Fruit fly (Drosophila melanogaster) whole organism, embryonic: Measurements from ENCODE around the gene CG2256.

Experiments used
- ATbp ChIP-seq: fragments of 200-800 bp; sonication (Bioruptor generic); optimal IDR thresholded peaks from 2 replicates; lab custom pipeline; 2017; ENCODE audit warnings: missing biosample characterization, mild to moderate bottlenecking, missing genetic modification characterization, missing genetic modification reagents
- CG11560 ChIP-seq: fragments of 200-800 bp; sonication (Bioruptor generic); IDR thresholded peaks from 3 replicates; pipeline ENCODE4 v1.3.6; 2022; ENCODE audit warnings: missing biosample characterization, missing genetic modification characterization
- CG12071 ChIP-seq: fragments of 200-800 bp; sonication (Bioruptor generic); optimal IDR thresholded peaks from 3 replicates; lab custom pipeline; 2018; ENCODE audit warnings: missing biosample characterization, mild to moderate bottlenecking, missing genetic modification characterization
- CG12155 ChIP-seq: fragments of 200-800 bp; sonication (Bioruptor generic); optimal IDR thresholded peaks from 3 replicates; lab custom pipeline; 2016; ENCODE audit warnings: missing biosample characterization, missing genetic modification characterization
- CG14860 ChIP-seq: fragments of 200-800 bp; sonication (Bioruptor generic); IDR thresholded peaks from 3 replicates; pipeline ENCODE4 v1.3.6; 2022; ENCODE audit warnings: missing biosample characterization, missing genetic modification characterization; ENCODE audit not compliant: partially characterized antibody
- CG17328 ChIP-seq: fragments of 200-800 bp; sonication (Bioruptor generic); IDR thresholded peaks from 2 replicates; pipeline ENCODE4 v1.3.6; 2022; ENCODE audit warnings: missing biosample characterization, missing genetic modification characterization
- CG2120 ChIP-seq: fragments of 200-800 bp; sonication (Bioruptor generic); optimal IDR thresholded peaks from 3 replicates; lab custom pipeline; 2016; ENCODE audit warnings: missing biosample characterization, missing genetic modification characterization
- CG2202 ChIP-seq: fragments of 200-800 bp; sonication (Bioruptor generic); optimal IDR thresholded peaks from 2 replicates; lab custom pipeline; 2018; ENCODE audit warnings: missing biosample characterization, mild to moderate bottlenecking, missing genetic modification characterization
- CG2889 ChIP-seq: fragments of 200-800 bp; sonication (Bioruptor generic); IDR thresholded peaks from 3 replicates; pipeline ENCODE4 v1.3.6; 2022; ENCODE audit warnings: missing biosample characterization, missing genetic modification characterization
- CG34224 ChIP-seq: fragments of 200-800 bp; sonication (Bioruptor generic); IDR thresholded peaks from 3 replicates; pipeline ENCODE4 v1.3.6; 2022; ENCODE audit warnings: missing biosample characterization, missing genetic modification characterization; ENCODE audit not compliant: partially characterized antibody
- CG4282 ChIP-seq: fragments of 200-800 bp; sonication (Bioruptor generic); optimal IDR thresholded peaks from 2 replicates; lab custom pipeline; 2016; ENCODE audit warnings: missing biosample characterization, missing genetic modification characterization
- CG43689 ChIP-seq: fragments of 200-800 bp; sonication (Bioruptor generic); IDR thresholded peaks from 2 replicates; pipeline ENCODE4 v1.3.6; 2022; ENCODE audit warnings: missing biosample characterization, missing genetic modification characterization
- CG4404 ChIP-seq: fragments of 200-800 bp; sonication (Bioruptor generic); IDR thresholded peaks from 2 replicates; pipeline ENCODE4 v1.3.6; 2022; ENCODE audit warnings: missing biosample characterization, missing genetic modification characterization
- CG5180 ChIP-seq: fragments of 200-800 bp; sonication (Bioruptor generic); optimal IDR thresholded peaks from 3 replicates; lab custom pipeline; 2017; ENCODE audit warnings: missing biosample characterization, missing genetic modification characterization, mild to moderate bottlenecking, moderate library complexity, missing genetic modification reagents
- CG6813 ChIP-seq: fragments of 200-800 bp; sonication (Bioruptor generic); optimal IDR thresholded peaks from 2 replicates; lab custom pipeline; 2017; ENCODE audit warnings: missing biosample characterization, missing genetic modification characterization, mild to moderate bottlenecking, moderate library complexity, missing genetic modification reagents
- CG7271 ChIP-seq: fragments of 200-800 bp; sonication (Bioruptor generic); optimal IDR thresholded peaks from 2 replicates; lab custom pipeline; 2018; ENCODE audit warnings: missing biosample characterization, mild to moderate bottlenecking, missing genetic modification characterization, moderate library complexity
- CG8944 ChIP-seq: fragments of 200-800 bp; sonication (Bioruptor generic); optimal IDR thresholded peaks from 3 replicates; lab custom pipeline; 2016; ENCODE audit warnings: missing biosample characterization, missing genetic modification characterization
- CTCF ChIP-seq: fragments of 200-800 bp; sonication (Bioruptor generic); optimal IDR thresholded peaks from 2 replicates; lab custom pipeline; 2017; ENCODE audit warnings: missing biosample characterization, mild to moderate bottlenecking, missing genetic modification characterization, moderate library complexity
- Chrac-16 ChIP-seq: fragments of 200-800 bp; sonication (Bioruptor generic); optimal IDR thresholded peaks from 3 replicates; lab custom pipeline; 2016; ENCODE audit warnings: missing biosample characterization, missing genetic modification characterization
- Elba2 ChIP-seq: fragments of 200-800 bp; sonication (Bioruptor generic); optimal IDR thresholded peaks from 3 replicates; lab custom pipeline; 2016; ENCODE audit warnings: missing biosample characterization, missing genetic modification characterization
- Gug ChIP-seq: fragments of 200-800 bp; sonication (Bioruptor generic); IDR thresholded peaks from 4 replicates; pipeline ENCODE4 v1.3.6; 2022; ENCODE audit warnings: missing biosample characterization, missing genetic modification characterization
- Mad ChIP-seq: fragments of 200-800 bp; sonication (Bioruptor generic); optimal IDR thresholded peaks from 2 replicates; lab custom pipeline; 2016; ENCODE audit warnings: missing biosample characterization, missing genetic modification characterization
- Mes4 ChIP-seq: fragments of 200-800 bp; sonication (Bioruptor generic); optimal IDR thresholded peaks from 2 replicates; lab custom pipeline; 2016; ENCODE audit warnings: missing biosample characterization, missing genetic modification characterization
- NK7.1 ChIP-seq: fragments of 200-800 bp; sonication (Bioruptor generic); optimal IDR thresholded peaks from 3 replicates; lab custom pipeline; 2016; ENCODE audit warnings: missing biosample characterization, missing genetic modification characterization
- PHDP ChIP-seq: fragments of 200-800 bp; sonication (Bioruptor generic); optimal IDR thresholded peaks from 3 replicates; lab custom pipeline; 2018; ENCODE audit warnings: missing biosample characterization, mild to moderate bottlenecking, missing genetic modification characterization, moderate library complexity
- Rfx ChIP-seq: fragments of 200-800 bp; sonication (Bioruptor generic); IDR thresholded peaks from 2 replicates; pipeline ENCODE4 v1.3.6; 2022; ENCODE audit warnings: missing biosample characterization, missing genetic modification characterization
- TFAM ChIP-seq: fragments of 200-800 bp; sonication (Bioruptor generic); optimal IDR thresholded peaks from 2 replicates; lab custom pipeline; 2017; ENCODE audit warnings: missing biosample characterization, missing genetic modification characterization, inconsistent platforms
- Taf1 ChIP-seq: fragments of 200-800 bp; sonication (Bioruptor generic); IDR thresholded peaks from 2 replicates; pipeline ENCODE4 v1.3.6; 2022; ENCODE audit warnings: missing biosample characterization, missing genetic modification characterization
- abd-A ChIP-seq: fragments of 200-800 bp; sonication (Bioruptor generic); optimal IDR thresholded peaks from 3 replicates; lab custom pipeline; 2019; ENCODE audit warnings: missing biosample characterization, mild to moderate bottlenecking, missing genetic modification characterization, moderate library complexity
- ara ChIP-seq: fragments of 200-800 bp; sonication (Bioruptor generic); IDR thresholded peaks from 2 replicates; pipeline ENCODE4 v1.3.6; 2022; ENCODE audit warnings: missing biosample characterization, missing genetic modification characterization
- ase ChIP-seq: fragments of 200-800 bp; sonication (Bioruptor generic); IDR thresholded peaks from 3 replicates; pipeline ENCODE4 v1.3.6; 2022; ENCODE audit warnings: missing biosample characterization, missing genetic modification characterization
- ato ChIP-seq: fragments of 200-800 bp; sonication (Bioruptor generic); IDR thresholded peaks from 2 replicates; pipeline ENCODE4 v1.3.6; 2022; ENCODE audit warnings: missing biosample characterization, missing genetic modification characterization; ENCODE audit not compliant: partially characterized antibody
- bbx ChIP-seq: fragments of 200-800 bp; sonication (Bioruptor generic); IDR thresholded peaks from 2 replicates; pipeline ENCODE4 v1.3.6; 2022; ENCODE audit warnings: missing biosample characterization, missing genetic modification characterization; ENCODE audit not compliant: partially characterized antibody
- btn ChIP-seq: fragments of 200-800 bp; sonication (Bioruptor generic); optimal IDR thresholded peaks from 2 replicates; lab custom pipeline; 2016; ENCODE audit warnings: missing biosample characterization, missing genetic modification characterization
- cad ChIP-seq: fragments of >200 bp; optimal IDR thresholded peaks from 2 replicates; lab custom pipeline; 2017; ENCODE audit warnings: missing biosample characterization, missing genetic modification characterization
- dm ChIP-seq: fragments of 200-800 bp; sonication (Bioruptor generic); optimal IDR thresholded peaks from 3 replicates; lab custom pipeline; 2016; ENCODE audit warnings: missing biosample characterization, missing genetic modification characterization
- dmrt11E ChIP-seq: fragments of 200-800 bp; sonication (Bioruptor generic); optimal IDR thresholded peaks from 3 replicates; lab custom pipeline; 2018; ENCODE audit warnings: missing biosample characterization, mild to moderate bottlenecking, missing genetic modification characterization, moderate library complexity
- dpn ChIP-seq, 2 experiments: fragments of 200-800 bp; sonication (Bioruptor generic); optimal IDR thresholded peaks; 3 replicates each; lab custom pipeline; 2016; ENCODE audit warnings: missing biosample characterization in 2 of 2, missing genetic modification characterization in 2 of 2
- ems ChIP-seq: fragments of 200-800 bp; sonication (Bioruptor generic); optimal IDR thresholded peaks from 3 replicates; lab custom pipeline; 2016; ENCODE audit warnings: missing biosample characterization, missing genetic modification characterization
- fu2 ChIP-seq: fragments of 200-800 bp; sonication (Bioruptor generic); optimal IDR thresholded peaks from 2 replicates; lab custom pipeline; 2016; ENCODE audit warnings: missing biosample characterization, missing genetic modification characterization
- inv ChIP-seq: fragments of 200-800 bp; sonication (Bioruptor generic); IDR thresholded peaks from 2 replicates; pipeline ENCODE4 v1.3.6; 2022; ENCODE audit warnings: missing biosample characterization, missing genetic modification characterization; ENCODE audit not compliant: partially characterized antibody
- jumu ChIP-seq: fragments of 200-800 bp; sonication (Bioruptor generic); optimal IDR thresholded peaks from 3 replicates; lab custom pipeline; 2016; ENCODE audit warnings: missing biosample characterization, missing genetic modification characterization
- pan ChIP-seq, 4 experiments: fragments of >200 bp in 3 of 4; fragments of 200-800 bp in 1 of 4; sonication (Bioruptor generic) in 1 of 4; optimal IDR thresholded peaks in 3 of 4; IDR thresholded peaks in 1 of 4; 2 replicates each; pipeline versions ENCODE4 v1.3.6 to Lab custom; 2017 to 2022; ENCODE audit warnings: missing biosample characterization in 2 of 4, missing genetic modification characterization in 2 of 4, mixed read lengths in 1 of 4
- repo ChIP-seq: fragments of 200-800 bp; sonication (Bioruptor generic); optimal IDR thresholded peaks from 2 replicates; lab custom pipeline; 2016; ENCODE audit warnings: missing biosample characterization, missing genetic modification characterization
- sc ChIP-seq, 3 experiments: fragments of >200 bp in 2 of 3; fragments of 200-800 bp in 1 of 3; sonication (Bioruptor generic) in 1 of 3; optimal IDR thresholded peaks; 2 replicates in 2 of 3; 3 replicates in 1 of 3; lab custom pipeline; 2017; ENCODE audit warnings: mild to moderate bottlenecking in 1 of 3, missing biosample characterization in 1 of 3, missing genetic modification characterization in 1 of 3, missing genetic modification reagents in 1 of 3
- sim ChIP-seq: fragments of 200-800 bp; sonication (Bioruptor generic); IDR thresholded peaks from 2 replicates; pipeline ENCODE4 v1.3.6; 2022; ENCODE audit warnings: missing biosample characterization, missing genetic modification characterization
- sima ChIP-seq: fragments of 200-800 bp; sonication (Bioruptor generic); optimal IDR thresholded peaks from 2 replicates; lab custom pipeline; 2016; ENCODE audit warnings: missing biosample characterization, missing genetic modification characterization
- sug ChIP-seq: fragments of 200-800 bp; optimal IDR thresholded peaks from 2 replicates; lab custom pipeline; 2019; ENCODE audit warnings: missing biosample characterization, mild to moderate bottlenecking, missing genetic modification characterization, moderate library complexity

CG2256 gene

DNA sequence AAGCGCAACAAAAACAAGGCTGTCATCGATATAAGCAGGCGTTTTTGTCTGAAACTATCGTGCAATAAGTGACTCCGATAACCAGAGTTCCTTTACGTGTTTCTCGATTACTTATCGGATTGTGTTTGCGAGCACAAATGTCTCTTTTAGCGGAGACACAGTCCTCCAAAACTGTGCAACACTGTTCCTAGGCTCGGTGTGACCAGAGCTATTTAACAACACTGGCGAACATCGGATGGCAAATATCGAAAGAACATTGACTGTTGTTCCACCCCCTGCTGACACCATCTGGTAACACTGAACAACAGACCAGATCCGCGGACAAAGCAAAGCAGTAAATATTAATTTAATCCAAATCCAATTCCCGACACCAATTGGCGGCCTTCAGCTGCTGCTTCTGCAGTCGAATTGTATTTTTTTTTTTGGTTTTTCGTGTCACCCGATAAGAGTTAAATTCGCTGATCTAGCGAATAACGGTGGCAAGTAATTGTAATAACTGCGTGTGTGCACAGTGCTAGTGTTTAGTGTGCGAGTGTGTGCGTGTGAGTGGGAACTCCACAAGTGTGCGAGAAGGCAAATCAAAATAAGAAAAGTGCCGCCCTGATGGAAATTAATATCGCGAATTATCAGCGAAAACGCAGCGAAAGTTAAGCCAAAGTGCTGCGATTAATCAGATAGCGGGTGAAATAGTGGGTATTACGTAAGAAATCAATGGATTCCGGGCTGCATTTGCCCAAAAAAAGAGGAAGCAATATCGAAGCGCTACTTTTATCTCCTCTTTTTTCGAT lies 25.4 kb downstream of the CG2256 start, which contains the start of gene mys (continued):
- no peak for TF ChIP-seq CG43689 (GFP tag; lab: Robert Waterston, UW)
- TF ChIP-seq btn, result peak; percentile 35
- TF ChIP-seq sug (tag; lab: Kevin White, UChicago), result peak; percentile 77
- TF ChIP-seq CG8944 (GFP tag; lab: Kevin White, UChicago), result peak; percentile 75
- peak; percentile 52 for TF ChIP-seq CG4404
- peak; percentile 71 for TF ChIP-seq ems
- TF ChIP-seq CG7271, result no peak
- peak; percentile 96 for TF ChIP-seq Elba2 (GFP tag; lab: Kevin White, UChicago)
- TF ChIP-seq Mes4 (GFP tag; lab: Kevin White, UChicago), result peak; percentile 43
- TF ChIP-seq sim (GFP tag; lab: Robert Waterston, UW), result no peak
- TF ChIP-seq abd-A, result no peak
- no peak for TF ChIP-seq TFAM (GFP tag; lab: Kevin White, UChicago)
- TF ChIP-seq CG11560 (tag; lab: Robert Waterston, UW), result peak; percentile 74; the same call in 1 of the 3 replicates
- TF ChIP-seq inv, result peak; percentile 91
- peak; percentile 20 for TF ChIP-seq CG2202 (tag; lab: Kevin White, UChicago)
- TF ChIP-seq fu2 (GFP tag; lab: Kevin White, UChicago), result peak; percentile 70
- 0 out of 2 replicates have a peak, but pooled peaks have one; percentile 41 for TF ChIP-seq CG17328
- peak; percentile 84 for TF ChIP-seq jumu
- no peak for TF ChIP-seq CG6813 (GFP tag; lab: Kevin White, UChicago)
- TF ChIP-seq CG4282 (GFP tag; lab: Kevin White, UChicago), result peak; percentile 71
- TF ChIP-seq ato (GFP tag; lab: Robert Waterston, UW), result peak; percentile 90
- no peak for TF ChIP-seq ase
- TF ChIP-seq pan (optimal IDR thresholded peaks at IDR 0.05; lab: Kevin White, UChicago), result no peak
- TF ChIP-seq pan (GFP tag; optimal IDR thresholded peaks at IDR 0.05 in 1 of 2, IDR thresholded peaks at IDR 0.05 in 1 of 2), result peak in 1 of 2 experiments; percentile 60
- peak; percentile 75 to 87 for TF ChIP-seq dpn (GFP tag; optimal IDR thresholded peaks at IDR 0.05; lab: Kevin White, UChicago)
- TF ChIP-seq sc (optimal IDR thresholded peaks at IDR 0.05; lab: Kevin White, UChicago), result no peak
- no peak for TF ChIP-seq sc (GFP tag; optimal IDR thresholded peaks at IDR 0.05; lab: Kevin White, UChicago)
- peak; percentile 60 for TF ChIP-seq CTCF
- peak; percentile 62; the same call in 1 of the 4 replicates for TF ChIP-seq Gug (GFP tag; lab: Robert Waterston, UW)
- TF ChIP-seq CG14860, result peak; percentile 85
- peak; percentile 90 for TF ChIP-seq Rfx (GFP tag; lab: Robert Waterston, UW)
- TF ChIP-seq dmrt11E (tag; lab: Kevin White, UChicago), result peak; percentile 39
- no peak for TF ChIP-seq ATbp (GFP tag; lab: Kevin White, UChicago)
- TF ChIP-seq CG34224 (GFP tag; lab: Robert Waterston, UW), result peak; percentile 95
- TF ChIP-seq CG5180 (GFP tag; lab: Kevin White, UChicago), result no peak
- TF ChIP-seq CG12071 (GFP tag; lab: Kevin White, UChicago), result peak; percentile 23
- TF ChIP-seq bbx (GFP tag; lab: Robert Waterston, UW), result peak; percentile 95
- TF ChIP-seq repo (GFP tag; lab: Kevin White, UChicago), result peak; percentile 64
- peak; percentile 48 for TF ChIP-seq PHDP
- peak; percentile 48; the same call in 1 of the 3 replicates for TF ChIP-seq CG2889 (GFP tag; lab: Robert Waterston, UW)
- no peak for TF ChIP-seq sima
- TF ChIP-seq CG12155 (GFP tag; lab: Kevin White, UChicago), result peak; percentile 78
- TF ChIP-seq cad, result no peak
- TF ChIP-seq Chrac-16 (GFP tag; lab: Kevin White, UChicago), result peak; percentile 51
- no peak; the same call in 1 of the 2 replicates for TF ChIP-seq Taf1 (GFP tag; lab: Robert Waterston, UW)
- peak; percentile 87 for TF ChIP-seq CG2120 (GFP tag; lab: Kevin White, UChicago)
- TF ChIP-seq NK7.1 (GFP tag; lab: Kevin White, UChicago), result no peak
- TF ChIP-seq Mad (GFP tag; lab: Kevin White, UChicago), result peak; percentile 64
- TF ChIP-seq ara (GFP tag; lab: Robert Waterston, UW), result 0 out of 2 replicates have a peak, but pooled peaks have one; percentile 15
- TF ChIP-seq dm, result peak; percentile 13
